Worm (Caenorhabditis elegans) whole organism, L1 larva: Measurements from ENCODE around the gene C34F6.7.

Experiments
- C16A3.4 ChIP-seq: fragments of 150-350 bp; optimal IDR thresholded peaks from 2 replicates; lab custom pipeline; 2014; ENCODE audit warnings: missing biosample characterization, missing genetic modification characterization
- alr-1 ChIP-seq: fragments of 200-800 bp; sonication (Bioruptor generic); optimal IDR thresholded peaks from 2 replicates; lab custom pipeline; 2018; ENCODE audit warnings: borderline replicate concordance, mild to moderate bottlenecking, missing genetic modification characterization, missing compliant biosample characterization
- ceh-90 ChIP-seq: sonication (generic microtip); optimal IDR thresholded peaks from 2 replicates; lab custom pipeline; 2016; ENCODE audit warnings: missing genetic modification characterization, missing compliant biosample characterization
- egl-13 ChIP-seq: sonication (generic microtip); optimal IDR thresholded peaks from 2 replicates; lab custom pipeline; 2016; ENCODE audit warnings: missing genotype, missing genetic modification reagents, missing genetic modification characterization, missing compliant biosample characterization
- elt-2 ChIP-seq: sonication (generic microtip); optimal IDR thresholded peaks from 2 replicates; lab custom pipeline; 2016; ENCODE audit warnings: missing genetic modification characterization, mild to moderate bottlenecking, inconsistent platforms, missing compliant biosample characterization, missing genetic modification reagents
- ets-5 ChIP-seq: fragments of 200-800 bp; sonication (Bioruptor generic); IDR thresholded peaks from 2 replicates; pipeline ENCODE4 v1.3.6; 2022; ENCODE audit warnings: missing genetic modification characterization, missing compliant biosample characterization
- fkh-4 ChIP-seq: sonication (generic microtip); optimal IDR thresholded peaks from 2 replicates; lab custom pipeline; 2016; ENCODE audit warnings: missing compliant biosample characterization, missing genetic modification characterization, borderline replicate concordance
- fkh-8 ChIP-seq: sonication (generic microtip); optimal IDR thresholded peaks from 2 replicates; lab custom pipeline; 2016; ENCODE audit warnings: mild to moderate bottlenecking, missing genetic modification characterization, missing compliant biosample characterization
- hlh-17 ChIP-seq: fragments of 200-800 bp; sonication (Bioruptor generic); optimal IDR thresholded peaks from 2 replicates; lab custom pipeline; 2018; ENCODE audit warnings: missing genetic modification characterization, mild to moderate bottlenecking, missing compliant biosample characterization, moderate library complexity, borderline replicate concordance
- hlh-4 ChIP-seq: sonication (generic microtip); optimal IDR thresholded peaks from 2 replicates; lab custom pipeline; 2016; ENCODE audit warnings: mild to moderate bottlenecking, missing genetic modification characterization, missing compliant biosample characterization
- hpl-2 ChIP-seq: fragments of 150-350 bp; optimal IDR thresholded peaks from 2 replicates; lab custom pipeline; 2014; ENCODE audit warnings: missing biosample characterization, missing genetic modification reagents, missing genetic modification characterization
- irx-1 ChIP-seq: sonication (generic microtip); optimal IDR thresholded peaks from 2 replicates; lab custom pipeline; 2016; ENCODE audit warnings: missing genetic modification characterization, missing compliant biosample characterization
- jun-1 ChIP-seq: fragments of 150-350 bp; optimal IDR thresholded peaks from 2 replicates; lab custom pipeline; 2014; ENCODE audit warnings: missing biosample characterization, missing genetic modification reagents, missing genetic modification characterization
- lin-14 ChIP-seq: fragments of 200-800 bp; sonication (Bioruptor generic); optimal IDR thresholded peaks from 2 replicates; lab custom pipeline; 2018; ENCODE audit warnings: mild to moderate bottlenecking, missing genetic modification characterization, moderate library complexity, missing compliant biosample characterization
- mab-9 ChIP-seq: fragments of 200-800 bp; sonication (Bioruptor generic); IDR thresholded peaks from 2 replicates; pipeline ENCODE4 v1.3.6; 2022; ENCODE audit warnings: missing genetic modification reagents, missing genetic modification characterization, missing compliant biosample characterization
- mef-2 ChIP-seq: fragments of 150-350 bp; optimal IDR thresholded peaks from 2 replicates; lab custom pipeline; 2014; ENCODE audit warnings: missing biosample characterization, missing genetic modification characterization
- mep-1 ChIP-seq: fragments of 150-350 bp; optimal IDR thresholded peaks from 2 replicates; lab custom pipeline; 2014; ENCODE audit warnings: missing biosample characterization, missing genetic modification characterization
- nhr-11 ChIP-seq: fragments of 150-350 bp; optimal IDR thresholded peaks from 2 replicates; lab custom pipeline; 2014; ENCODE audit warnings: missing biosample characterization, missing genetic modification characterization
- nhr-19 ChIP-seq: fragments of 200-800 bp; sonication (Bioruptor generic); conservative IDR thresholded peaks from 2 replicates; pipeline ENCODE4 v1.3.6; 2022; ENCODE audit warnings: missing genetic modification characterization, missing compliant biosample characterization
- nhr-71 ChIP-seq: sonication (generic microtip); optimal IDR thresholded peaks from 2 replicates; lab custom pipeline; 2016; ENCODE audit warnings: mild to moderate bottlenecking, missing genetic modification characterization, moderate library complexity, missing compliant biosample characterization
- nhr-76 ChIP-seq: sonication (generic microtip); optimal IDR thresholded peaks from 2 replicates; lab custom pipeline; 2017; ENCODE audit warnings: missing biosample characterization, missing genetic modification characterization
- pag-3 ChIP-seq: sonication (generic microtip); optimal IDR thresholded peaks from 2 replicates; lab custom pipeline; 2017; ENCODE audit warnings: missing genetic modification characterization, mild to moderate bottlenecking, missing compliant biosample characterization, antibody characterized with exemption, borderline replicate concordance; ENCODE audit not compliant: insufficient read depth
- pqm-1 ChIP-seq: sonication (generic microtip); optimal IDR thresholded peaks from 3 replicates; lab custom pipeline; 2017; ENCODE audit warnings: missing biosample characterization, missing genetic modification characterization
- rnt-1 ChIP-seq: sonication (generic microtip); optimal IDR thresholded peaks from 2 replicates; lab custom pipeline; 2016; ENCODE audit warnings: mild to moderate bottlenecking, missing genetic modification characterization, moderate library complexity, missing compliant biosample characterization
- swsn-7 ChIP-seq: sonication (generic microtip); optimal IDR thresholded peaks from 2 replicates; lab custom pipeline; 2016; ENCODE audit warnings: missing genetic modification characterization, missing compliant biosample characterization
- tbx-2 ChIP-seq: sonication (generic microtip); optimal IDR thresholded peaks from 2 replicates; lab custom pipeline; 2016; ENCODE audit warnings: missing genetic modification characterization, missing compliant biosample characterization
- tlp-1 ChIP-seq: fragments of 150-350 bp; optimal IDR thresholded peaks from 2 replicates; lab custom pipeline; 2014; ENCODE audit warnings: missing biosample characterization, missing genetic modification characterization
- unc-130 ChIP-seq: fragments of 150-350 bp; optimal IDR thresholded peaks from 2 replicates; lab custom pipeline; 2017; ENCODE audit warnings: missing biosample characterization, missing genetic modification characterization, inconsistent platforms
- unc-30 ChIP-seq: sonication (generic microtip); optimal IDR thresholded peaks from 2 replicates; lab custom pipeline; 2017; ENCODE audit warnings: missing biosample characterization, missing genetic modification characterization
- zip-4 ChIP-seq: fragments of 200-800 bp; sonication (Bioruptor generic); optimal IDR thresholded peaks from 2 replicates; lab custom pipeline; 2018; ENCODE audit warnings: mild to moderate bottlenecking, missing genetic modification characterization, moderate library complexity, missing compliant biosample characterization
- ztf-4 ChIP-seq: fragments of 150-350 bp; optimal IDR thresholded peaks from 2 replicates; lab custom pipeline; 2014; ENCODE audit warnings: missing biosample characterization, missing genetic modification characterization

C34F6.7 gene

ce11 chrX:11190443-11190842 is 24.8 kb downstream of the C34F6.7 start (continued):
- no peak for TF ChIP-seq fkh-8 (tag; lab: Kevin White, UChicago)
- no peak for TF ChIP-seq ceh-90 (tag; lab: Kevin White, UChicago)
- peak; percentile 46 for TF ChIP-seq nhr-71
- TF ChIP-seq elt-2 (tag; lab: Kevin White, UChicago): no peak
- no peak for TF ChIP-seq ztf-4 (tag; lab: Kevin White, UChicago)
- TF ChIP-seq alr-1 (tag; lab: Kevin White, UChicago): no peak

ce11 chrX:11189515-11189914 is 25.8 kb downstream of the C34F6.7 start, which contains the start of gene F13D2.1:
Gene F13D2.1 (minus strand): TSS chrX:11189615.
- TF ChIP-seq egl-13: no peak
- no peak for TF ChIP-seq mep-1
- no peak for TF ChIP-seq unc-30 (tag; lab: Kevin White, UChicago)
- no peak for TF ChIP-seq C16A3.4 (tag; lab: Kevin White, UChicago)
- TF ChIP-seq swsn-7: no peak
- TF ChIP-seq mab-9 (GFP tag; lab: Robert Waterston, UW): no peak
- no peak for TF ChIP-seq zip-4 (GFP tag; lab: Kevin White, UChicago)
- TF ChIP-seq hlh-4: no peak
- TF ChIP-seq tlp-1 (tag; lab: Kevin White, UChicago): no peak
- no peak for TF ChIP-seq hpl-2 (GFP tag; lab: Kevin White, UChicago)
- no peak for TF ChIP-seq nhr-76 (tag; lab: Kevin White, UChicago)
- no peak for TF ChIP-seq mef-2
- no peak for TF ChIP-seq hlh-17
- no peak for TF ChIP-seq pqm-1 (tag; lab: Kevin White, UChicago)
- TF ChIP-seq lin-14 (GFP tag; lab: Kevin White, UChicago): no peak
- no peak for TF ChIP-seq ets-5 (GFP tag; lab: Robert Waterston, UW)

- TF ChIP-seq jun-1 (tag; lab: Kevin White, UChicago): no peak
These were observed 29.8 kb downstream of the C34F6.7 start, which contains the start of gene gnrr-7 for ce11 chrX:11185498-11185897. Gene gnrr-7 (plus strand): TSS chrX:11185798.

ce11 chrX:11178599-11178998 is 36.7 kb downstream of the C34F6.7 start, which contains the start of gene gnrr-6:
Gene gnrr-6 (plus strand): TSS chrX:11178899.
- TF ChIP-seq nhr-19 (GFP tag; lab: Robert Waterston, UW): no peak
- TF ChIP-seq fkh-4 (tag; lab: Kevin White, UChicago): no peak
- no peak for TF ChIP-seq nhr-71
- no peak for TF ChIP-seq mep-1

ce11 chrX:11162778-11163584 is 52.3 kb downstream of the C34F6.7 start:
- no peak for TF ChIP-seq rnt-1 (tag; lab: Kevin White, UChicago)
- TF ChIP-seq pag-3 (tag; lab: Kevin White, UChicago): no peak
- no peak for TF ChIP-seq fkh-4 (tag; lab: Kevin White, UChicago)
- TF ChIP-seq tbx-2: no peak
- TF ChIP-seq nhr-11 (tag; lab: Kevin White, UChicago): no peak
- TF ChIP-seq, all 84 proteins: peak for 0

- TF ChIP-seq unc-130 (tag; lab: Kevin White, UChicago): no peak
- TF ChIP-seq irx-1 (tag; lab: Kevin White, UChicago): no peak
These were observed 54.7 kb downstream of the C34F6.7 start, which contains the start of gene C05C9.1 for ce11 chrX:11160537-11160936. Gene C05C9.1 (plus strand): TSS chrX:11160837.
